Fruit fly (Drosophila melanogaster): ENCODE measurements around the gene aly.

aly gene

DNA sequence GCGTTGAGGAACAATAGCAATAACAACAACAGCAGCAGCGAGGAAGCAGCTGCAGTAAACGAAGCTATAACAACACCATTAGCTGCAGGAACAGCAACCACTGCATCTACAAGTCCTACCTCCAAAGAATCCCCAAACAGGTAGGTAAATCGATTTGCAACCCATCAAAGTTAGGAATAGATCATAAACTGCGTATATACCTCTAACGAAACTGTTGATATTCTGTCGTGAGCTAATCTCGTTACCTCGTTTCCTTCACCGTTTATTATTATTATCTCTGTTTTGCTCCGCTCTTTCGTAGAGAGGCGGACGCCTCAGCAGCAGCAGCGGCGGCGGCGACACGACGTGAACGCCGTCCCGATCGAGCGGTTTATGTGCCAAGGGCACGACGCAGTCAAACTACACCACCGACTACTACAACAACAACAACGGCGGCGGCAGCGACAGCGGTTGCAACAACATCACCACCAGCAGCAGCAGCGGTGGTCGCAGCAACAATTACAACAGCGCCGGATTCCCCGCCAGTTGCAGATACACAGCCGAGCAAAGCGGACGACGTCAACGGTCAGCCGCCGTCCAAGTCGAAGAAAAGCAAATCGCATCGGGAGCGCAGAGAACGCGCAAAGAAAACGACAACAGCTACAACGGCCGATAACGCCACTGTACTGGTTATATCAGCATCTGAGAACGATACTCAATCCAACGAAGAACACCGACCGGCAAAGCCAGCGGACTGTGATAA, 11.7 kb upstream of the aly start (continued):
- TF ChIP-seq CG34406 (GFP tag; optimal IDR thresholded peaks at IDR 0.05) (no peak), CG7368 (GFP tag; optimal IDR thresholded peaks at IDR 0.05) (no peak), Ets96B (tag; optimal IDR thresholded peaks at IDR 0.05) (no peak), CG11762 (GFP tag; optimal IDR thresholded peaks at IDR 0.05; ENCODE audit: insufficient read depth) (no peak), Hr38 (GFP tag; optimal IDR thresholded peaks at IDR 0.05) (no peak), fd59A (GFP tag; optimal IDR thresholded peaks at IDR 0.05) (no peak), dsx (GFP tag; optimal IDR thresholded peaks at IDR 0.05; ENCODE audit: poor library complexity, severe bottlenecking) (no peak), esn (GFP tag; optimal IDR thresholded peaks at IDR 0.05) (no peak), CG6792 (GFP tag; optimal IDR thresholded peaks at IDR 0.05) (no peak), Lpt (GFP tag; optimal IDR thresholded peaks at IDR 0.05) (no peak)

DNA sequence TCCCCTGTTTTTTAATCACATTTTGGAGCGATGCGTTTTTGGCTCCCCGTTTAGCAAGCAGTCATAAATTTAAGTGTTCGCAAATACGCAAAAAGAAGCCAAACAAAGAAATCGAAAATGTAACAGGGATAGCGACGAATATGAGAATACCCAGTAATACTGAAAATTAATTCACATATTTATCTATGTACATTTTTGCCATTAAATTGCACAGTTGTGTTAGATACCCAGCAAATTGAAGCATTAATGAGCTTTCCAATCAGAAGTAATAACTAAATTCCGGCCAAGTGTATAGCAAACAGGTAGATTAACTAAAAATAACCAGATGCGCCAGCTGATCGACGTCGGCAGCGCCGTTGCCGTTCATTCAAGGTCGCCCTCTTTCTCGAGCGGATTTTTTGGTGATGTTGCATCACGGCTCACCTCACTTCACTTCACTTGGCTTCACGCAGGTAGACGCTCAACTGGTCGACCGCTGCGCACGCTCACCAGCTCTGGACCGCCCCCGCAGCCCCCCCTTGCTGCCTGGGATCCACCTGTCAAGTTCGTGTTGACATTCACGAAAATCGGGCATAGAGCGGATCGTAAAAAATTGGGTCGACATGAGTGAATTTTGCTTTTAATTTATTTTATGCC, 10.7 kb upstream of the aly start:
- no peak for TF ChIP-seq CG16779 (tag; optimal IDR thresholded peaks at IDR 0.05)
- peak; percentile 66 for TF ChIP-seq Eip93F (GFP tag; optimal IDR thresholded peaks at IDR 0.05)
- no peak for TF ChIP-seq CG6854 (GFP tag; optimal IDR thresholded peaks at IDR 0.05)
- no peak for TF ChIP-seq CG11762 (GFP tag; optimal IDR thresholded peaks at IDR 0.05; ENCODE audit: insufficient read depth)
- peak; percentile 53 for TF ChIP-seq esn (GFP tag; optimal IDR thresholded peaks at IDR 0.05)
- TF ChIP-seq eg (GFP tag; IDR thresholded peaks at IDR 0.05): no peak
- no peak for TF ChIP-seq CG4318 (GFP tag; optimal IDR thresholded peaks at IDR 0.05)
- no peak for TF ChIP-seq Gug (GFP tag; IDR thresholded peaks at IDR 0.05)
- no peak for TF ChIP-seq CG15336 (GFP tag; IDR thresholded peaks at IDR 0.05)
- TF ChIP-seq Eip75B (GFP tag; optimal IDR thresholded peaks at IDR 0.05): no peak
- peak; percentile 27 for TF ChIP-seq pdm3 (GFP tag; optimal IDR thresholded peaks at IDR 0.05)
- peak; percentile 81 for TF ChIP-seq svp (GFP tag)
- no peak for TF ChIP-seq salr (GFP tag; optimal IDR thresholded peaks at IDR 0.05)
- TF ChIP-seq fd85E (GFP tag; optimal IDR thresholded peaks at IDR 0.05): no peak
- TF ChIP-seq CG6808 (GFP tag; optimal IDR thresholded peaks at IDR 0.05): no peak
- peak; percentile 39 for TF ChIP-seq CG3919 (GFP tag; optimal IDR thresholded peaks at IDR 0.05)
- no peak for TF ChIP-seq dac (GFP tag; optimal IDR thresholded peaks at IDR 0.05)
- TF ChIP-seq Hr4 (GFP tag; optimal IDR thresholded peaks at IDR 0.05): no peak
- TF ChIP-seq Lpt (GFP tag; optimal IDR thresholded peaks at IDR 0.05): no peak
- peak; percentile 58 for TF ChIP-seq Met (GFP tag; optimal IDR thresholded peaks at IDR 0.05)
- no peak for TF ChIP-seq acj6 (GFP tag; optimal IDR thresholded peaks at IDR 0.05)
- TF ChIP-seq Blimp-1 (GFP tag; optimal IDR thresholded peaks at IDR 0.05): no peak
- peak; percentile 25 for TF ChIP-seq CG6792 (GFP tag; optimal IDR thresholded peaks at IDR 0.05)
- TF ChIP-seq CG3032 (tag; optimal IDR thresholded peaks at IDR 0.05): no peak
- peak; percentile 78 for TF ChIP-seq Eip78C (GFP tag)
- no peak for TF ChIP-seq Sox15 (GFP tag; optimal IDR thresholded peaks at IDR 0.05)
- peak; percentile 13 for TF ChIP-seq cyc (GFP tag; optimal IDR thresholded peaks at IDR 0.05)
- peak; percentile 87 for TF ChIP-seq vri (GFP tag; optimal IDR thresholded peaks at IDR 0.05)
- peak; percentile 52 for TF ChIP-seq Sox102F (GFP tag; optimal IDR thresholded peaks at IDR 0.05)
- TF ChIP-seq CG11294 (GFP tag; IDR thresholded peaks at IDR 0.05): no peak
- no peak for TF ChIP-seq ss (GFP tag; optimal IDR thresholded peaks at IDR 0.05)
- TF ChIP-seq Ets96B (tag; optimal IDR thresholded peaks at IDR 0.05): no peak
- TF ChIP-seq spab (GFP tag; optimal IDR thresholded peaks at IDR 0.05): no peak
- peak; percentile 52 for TF ChIP-seq Smox (GFP tag; optimal IDR thresholded peaks at IDR 0.05)
- TF ChIP-seq achi (GFP tag; optimal IDR thresholded peaks at IDR 0.05): peak; percentile 28
- TF ChIP-seq dsx (GFP tag; optimal IDR thresholded peaks at IDR 0.05; ENCODE audit: poor library complexity, severe bottlenecking): no peak
- TF ChIP-seq CG6163 (GFP tag; IDR thresholded peaks at IDR 0.05): no peak
- no peak for TF ChIP-seq CG10631 (GFP tag; optimal IDR thresholded peaks at IDR 0.05)
- TF ChIP-seq CG9139 (GFP tag; optimal IDR thresholded peaks at IDR 0.05): no peak
- peak; percentile 22 for TF ChIP-seq Ets21C (GFP tag; optimal IDR thresholded peaks at IDR 0.05)
- no peak for TF ChIP-seq fkh (GFP tag; optimal IDR thresholded peaks at IDR 0.05)
- peak; percentile 74 for TF ChIP-seq Sox14 (GFP tag; optimal IDR thresholded peaks at IDR 0.05)
- TF ChIP-seq CG6276 (GFP tag; optimal IDR thresholded peaks at IDR 0.05): no peak
